Fruit fly (Drosophila melanogaster) whole organism, embryonic: ENCODE results near the gene IntS10.
A peak's percentile ranks its signal among the peaks of the same experiment; 100 is the strongest.

Experiments
- CG1024 ChIP-seq: fragments of 200-800 bp; sonication (Bioruptor generic); IDR thresholded peaks from 2 replicates; pipeline ENCODE4 v1.3.6; 2022; ENCODE audit warnings: missing biosample characterization, missing genetic modification characterization
- CG10543 ChIP-seq: fragments of 200-800 bp; sonication (Bioruptor generic); optimal IDR thresholded peaks from 3 replicates; lab custom pipeline; 2017; ENCODE audit warnings: missing biosample characterization, mild to moderate bottlenecking, missing genetic modification characterization, moderate library complexity
- CG12659 ChIP-seq: fragments of 200-800 bp; sonication (Bioruptor generic); optimal IDR thresholded peaks from 3 replicates; lab custom pipeline; 2017; ENCODE audit warnings: mild to moderate bottlenecking, missing biosample characterization, missing genetic modification reagents, missing genetic modification characterization
- CG14050 ChIP-seq: fragments of 200-800 bp; sonication (Bioruptor generic); IDR thresholded peaks from 3 replicates; pipeline ENCODE4 v1.3.6; 2022; ENCODE audit warnings: missing biosample characterization, missing genetic modification characterization
- CG14667 ChIP-seq: fragments of 200-800 bp; sonication (Bioruptor generic); IDR thresholded peaks from 2 replicates; pipeline ENCODE4 v1.3.6; 2022; ENCODE audit warnings: missing biosample characterization, missing genetic modification characterization
- CG14965 ChIP-seq: fragments of 200-800 bp; sonication (Bioruptor generic); optimal IDR thresholded peaks from 2 replicates; lab custom pipeline; 2016; ENCODE audit warnings: missing biosample characterization, missing genetic modification characterization, borderline replicate concordance
- CG15696 ChIP-seq: fragments of 200-800 bp; sonication (Bioruptor generic); optimal IDR thresholded peaks from 2 replicates; lab custom pipeline; 2019; ENCODE audit warnings: missing biosample characterization, mild to moderate bottlenecking, missing genetic modification characterization, moderate library complexity
- CG1602 ChIP-seq: fragments of 200-800 bp; sonication (Bioruptor generic); optimal IDR thresholded peaks from 3 replicates; lab custom pipeline; 2016; ENCODE audit warnings: missing biosample characterization, missing genetic modification characterization
- CG18764 ChIP-seq: fragments of 200-800 bp; sonication (Bioruptor generic); optimal IDR thresholded peaks from 3 replicates; lab custom pipeline; 2016; ENCODE audit warnings: missing biosample characterization, missing genetic modification characterization
- CG3281 ChIP-seq: fragments of 200-800 bp; sonication (Bioruptor generic); optimal IDR thresholded peaks from 3 replicates; lab custom pipeline; 2017; ENCODE audit warnings: missing biosample characterization, mild to moderate bottlenecking, missing genetic modification characterization
- CG34224 ChIP-seq: fragments of 200-800 bp; sonication (Bioruptor generic); IDR thresholded peaks from 3 replicates; pipeline ENCODE4 v1.3.6; 2022; ENCODE audit warnings: missing biosample characterization, missing genetic modification characterization; ENCODE audit not compliant: partially characterized antibody
- CG34422 ChIP-seq: fragments of 200-800 bp; sonication (Bioruptor generic); IDR thresholded peaks from 3 replicates; pipeline ENCODE4 v1.3.6; 2022; ENCODE audit warnings: missing biosample characterization, missing genetic modification characterization
- CG4854 ChIP-seq: fragments of 200-800 bp; sonication (Bioruptor generic); optimal IDR thresholded peaks from 2 replicates; lab custom pipeline; 2016; ENCODE audit warnings: missing biosample characterization, missing genetic modification characterization, inconsistent platforms
- CG6813 ChIP-seq: fragments of 200-800 bp; sonication (Bioruptor generic); optimal IDR thresholded peaks from 2 replicates; lab custom pipeline; 2017; ENCODE audit warnings: missing biosample characterization, missing genetic modification characterization, mild to moderate bottlenecking, moderate library complexity, missing genetic modification reagents
- CG7745 ChIP-seq: fragments of 200-800 bp; sonication (Bioruptor generic); optimal IDR thresholded peaks from 2 replicates; lab custom pipeline; 2018; ENCODE audit warnings: missing biosample characterization, mild to moderate bottlenecking, missing genetic modification characterization, moderate library complexity
- CG7786 ChIP-seq: fragments of 200-800 bp; sonication (Bioruptor generic); optimal IDR thresholded peaks from 2 replicates; lab custom pipeline; 2016; ENCODE audit warnings: missing biosample characterization, missing genetic modification characterization
- CG7987 ChIP-seq: fragments of 200-800 bp; sonication (Bioruptor generic); optimal IDR thresholded peaks from 2 replicates; lab custom pipeline; 2018; ENCODE audit warnings: missing biosample characterization, mild to moderate bottlenecking, missing genetic modification characterization, moderate library complexity
- CG8290 ChIP-seq, 3 experiments: fragments of 200-800 bp; sonication (Bioruptor generic); optimal IDR thresholded peaks; 2 replicates each; lab custom pipeline; 2016 to 2019; ENCODE audit warnings: missing biosample characterization in 3 of 3, missing genetic modification characterization in 3 of 3, mild to moderate bottlenecking in 2 of 3, moderate library complexity in 1 of 3
- CG9609 ChIP-seq: fragments of 200-800 bp; sonication (Bioruptor generic); optimal IDR thresholded peaks from 3 replicates; lab custom pipeline; 2016; ENCODE audit warnings: missing biosample characterization, missing genetic modification characterization
- CG9727 ChIP-seq: fragments of 200-800 bp; sonication (Bioruptor generic); optimal IDR thresholded peaks from 3 replicates; lab custom pipeline; 2017; ENCODE audit warnings: missing biosample characterization, mild to moderate bottlenecking, missing genetic modification characterization
- CHES-1-like ChIP-seq: fragments of 200-800 bp; sonication (Bioruptor generic); optimal IDR thresholded peaks from 2 replicates; lab custom pipeline; 2016; ENCODE audit warnings: missing biosample characterization, missing genetic modification characterization
- Deaf1 ChIP-seq: fragments of 200-800 bp; optimal IDR thresholded peaks from 3 replicates; lab custom pipeline; 2019; ENCODE audit warnings: missing biosample characterization, mild to moderate bottlenecking, missing genetic modification characterization, moderate library complexity
- Drgx ChIP-seq: fragments of 200-800 bp; sonication (Bioruptor generic); IDR thresholded peaks from 2 replicates; pipeline ENCODE4 v1.3.6; 2022; ENCODE audit warnings: missing biosample characterization, missing genetic modification characterization
- H15 ChIP-seq: fragments of 200-800 bp; sonication (Bioruptor generic); IDR thresholded peaks from 3 replicates; pipeline ENCODE4 v1.3.6; 2022; ENCODE audit warnings: missing biosample characterization, missing genetic modification characterization
- HLH54F ChIP-seq: fragments of 200-800 bp; sonication (Bioruptor generic); optimal IDR thresholded peaks from 3 replicates; lab custom pipeline; 2016; ENCODE audit warnings: missing biosample characterization, missing genetic modification characterization
- Hey ChIP-seq: fragments of 200-800 bp; sonication (Bioruptor generic); optimal IDR thresholded peaks from 3 replicates; lab custom pipeline; 2018; ENCODE audit warnings: missing biosample characterization, mild to moderate bottlenecking, missing genetic modification characterization
- Hr51 ChIP-seq, 2 experiments: fragments of 200-800 bp; sonication (Bioruptor generic); optimal IDR thresholded peaks; 2 replicates in 1 of 2; 3 replicates in 1 of 2; lab custom pipeline; 2016 to 2018; ENCODE audit warnings: missing biosample characterization in 2 of 2, missing genetic modification characterization in 2 of 2, mild to moderate bottlenecking in 1 of 2, moderate library complexity in 1 of 2
- Ptx1 ChIP-seq: fragments of 200-800 bp; sonication (Bioruptor generic); IDR thresholded peaks from 2 replicates; pipeline ENCODE4 v1.3.6; 2022; ENCODE audit warnings: missing biosample characterization, missing genetic modification characterization
- Ravus ChIP-seq: fragments of 200-800 bp; sonication (Bioruptor generic); IDR thresholded peaks from 2 replicates; pipeline ENCODE4 v1.3.6; 2022; ENCODE audit warnings: missing biosample characterization, missing genetic modification characterization
- TFAM ChIP-seq: fragments of 200-800 bp; sonication (Bioruptor generic); optimal IDR thresholded peaks from 2 replicates; lab custom pipeline; 2017; ENCODE audit warnings: missing biosample characterization, missing genetic modification characterization, inconsistent platforms
- Vsx1 ChIP-seq: fragments of 200-800 bp; sonication (Bioruptor generic); optimal IDR thresholded peaks from 2 replicates; lab custom pipeline; 2017; ENCODE audit warnings: missing biosample characterization, mild to moderate bottlenecking, missing genetic modification characterization, missing genetic modification reagents
- cato ChIP-seq: fragments of 200-800 bp; sonication (Bioruptor generic); optimal IDR thresholded peaks from 2 replicates; lab custom pipeline; 2016; ENCODE audit warnings: missing biosample characterization, missing genetic modification characterization, borderline replicate concordance
- chif ChIP-seq, 2 experiments: fragments of 200-800 bp; sonication (Bioruptor generic); optimal IDR thresholded peaks; 3 replicates each; lab custom pipeline; 2016; ENCODE audit warnings: missing biosample characterization in 2 of 2, missing genetic modification characterization in 2 of 2
- corto ChIP-seq: fragments of 200-800 bp; sonication (Bioruptor generic); optimal IDR thresholded peaks from 2 replicates; lab custom pipeline; 2016; ENCODE audit warnings: missing biosample characterization, mild to moderate bottlenecking, missing genetic modification characterization, moderate library complexity
- gce ChIP-seq: fragments of 200-800 bp; sonication (Bioruptor generic); IDR thresholded peaks from 3 replicates; pipeline ENCODE4 v1.3.6; 2022; ENCODE audit warnings: missing biosample characterization, missing genetic modification characterization
- hb ChIP-seq: fragments of 200-800 bp; sonication (Bioruptor generic); IDR thresholded peaks from 3 replicates; pipeline ENCODE4 v1.3.6; 2022; ENCODE audit warnings: missing biosample characterization, missing genetic modification characterization; ENCODE audit not compliant: partially characterized antibody
- lilli ChIP-seq: fragments of 200-800 bp; sonication (Bioruptor generic); optimal IDR thresholded peaks from 3 replicates; lab custom pipeline; 2016; ENCODE audit warnings: missing biosample characterization, missing genetic modification characterization
- lmd ChIP-seq: fragments of 200-800 bp; sonication (Bioruptor generic); IDR thresholded peaks from 2 replicates; pipeline ENCODE4 v1.3.6; 2022; ENCODE audit warnings: missing biosample characterization, missing genetic modification characterization
- onecut ChIP-seq: fragments of 200-800 bp; sonication (Bioruptor generic); IDR thresholded peaks from 2 replicates; pipeline ENCODE4 v1.3.6; 2022; ENCODE audit warnings: missing biosample characterization, missing genetic modification characterization
- pho ChIP-seq: fragments of 200-800 bp; sonication (Bioruptor generic); optimal IDR thresholded peaks from 2 replicates; lab custom pipeline; 2016; ENCODE audit warnings: missing biosample characterization, missing genetic modification characterization
- prd ChIP-seq, 3 experiments: fragments of >200 bp in 2 of 3; fragments of 200-800 bp in 1 of 3; sonication (Bioruptor generic) in 1 of 3; optimal IDR thresholded peaks in 2 of 3; IDR thresholded peaks in 1 of 3; 2 replicates in 2 of 3; 3 replicates in 1 of 3; pipeline versions ENCODE4 v1.3.6 to Lab custom; 2017 to 2022; ENCODE audit warnings: missing biosample characterization in 1 of 3, missing genetic modification characterization in 1 of 3
- pros ChIP-seq: fragments of 200-800 bp; sonication (Bioruptor generic); optimal IDR thresholded peaks from 3 replicates; lab custom pipeline; 2019; ENCODE audit warnings: missing biosample characterization, mild to moderate bottlenecking, missing genetic modification characterization, moderate library complexity
- pzg ChIP-seq: fragments of 200-800 bp; sonication (Bioruptor generic); optimal IDR thresholded peaks from 3 replicates; lab custom pipeline; 2018; ENCODE audit warnings: missing biosample characterization, mild to moderate bottlenecking, missing genetic modification characterization, moderate library complexity
- repo ChIP-seq: fragments of 200-800 bp; sonication (Bioruptor generic); optimal IDR thresholded peaks from 2 replicates; lab custom pipeline; 2016; ENCODE audit warnings: missing biosample characterization, missing genetic modification characterization
- ro ChIP-seq: fragments of 200-800 bp; sonication (Bioruptor generic); IDR thresholded peaks from 2 replicates; pipeline ENCODE4 v1.3.6; 2022; ENCODE audit warnings: missing biosample characterization, missing genetic modification characterization
- sima ChIP-seq: fragments of 200-800 bp; sonication (Bioruptor generic); optimal IDR thresholded peaks from 2 replicates; lab custom pipeline; 2016; ENCODE audit warnings: missing biosample characterization, missing genetic modification characterization
- twi ChIP-seq: fragments of 200-800 bp; optimal IDR thresholded peaks from 2 replicates; lab custom pipeline; 2019; ENCODE audit warnings: missing biosample characterization, mild to moderate bottlenecking, missing genetic modification characterization, moderate library complexity
- wek ChIP-seq: fragments of 200-800 bp; sonication (Bioruptor generic); optimal IDR thresholded peaks from 3 replicates; lab custom pipeline; 2018; ENCODE audit warnings: missing biosample characterization, mild to moderate bottlenecking, missing genetic modification characterization, moderate library complexity
- zf30C ChIP-seq: fragments of 200-800 bp; sonication (Bioruptor generic); optimal IDR thresholded peaks from 3 replicates; lab custom pipeline; 2018; ENCODE audit warnings: missing biosample characterization, mild to moderate bottlenecking, missing genetic modification characterization

Gene IntS10

dm6 chr3L:3806330-3806729 is at the start of gene IntS10, which contains the start of the genes CG32264 and ntc (continued):
- TF ChIP-seq CG14965 (GFP tag; lab: Kevin White, UChicago) (no peak), prd (optimal IDR thresholded peaks at IDR 0.05; lab: Kevin White, UChicago) (no peak), prd (GFP tag; IDR thresholded peaks at IDR 0.05; lab: Robert Waterston, UW) (peak; percentile 67), chif (GFP tag; optimal IDR thresholded peaks at IDR 0.05; lab: Kevin White, UChicago) (peak; percentile 73 to 77), CG34422 (GFP tag; lab: Robert Waterston, UW) (0 out of 3 replicates have a peak, but pooled peaks have one; percentile 47), Vsx1 (no peak), Hey (tag; lab: Kevin White, UChicago) (no peak), CG34224 (GFP tag; lab: Robert Waterston, UW) (peak; percentile 40; the same call in 2 of the 3 replicates), lilli (GFP tag; lab: Kevin White, UChicago) (peak; percentile 86), pho (GFP tag; lab: Kevin White, UChicago) (peak; percentile 87), CG7786 (GFP tag; lab: Kevin White, UChicago) (peak; percentile 78), Ptx1 (GFP tag; lab: Robert Waterston, UW) (peak; percentile 64; the same call in 1 of the 2 replicates), CG15696 (tag; lab: Kevin White, UChicago) (peak; percentile 48), zf30C (GFP tag; lab: Kevin White, UChicago) (no peak), CG9727 (peak; percentile 68), TFAM (GFP tag; lab: Kevin White, UChicago) (no peak), ro (GFP tag; lab: Robert Waterston, UW) (no peak), CG10543 (GFP tag; lab: Kevin White, UChicago) (peak; percentile 80), H15 (GFP tag; lab: Robert Waterston, UW) (no peak), CG18764 (peak; percentile 60), CG12659 (GFP tag; lab: Kevin White, UChicago) (peak; percentile 85), CG9609 (peak; percentile 79), lmd (GFP tag; lab: Robert Waterston, UW) (peak; percentile 51; the same call in 1 of the 2 replicates), wek (GFP tag; lab: Kevin White, UChicago) (no peak), CG4854 (peak; percentile 33), CHES-1-like (GFP tag; lab: Kevin White, UChicago) (peak; percentile 91), CG14667 (GFP tag; lab: Robert Waterston, UW) (no peak), onecut (GFP tag; lab: Robert Waterston, UW) (no peak), CG1602 (peak; percentile 58), pzg (GFP tag; lab: Kevin White, UChicago) (peak; percentile 67), sima (GFP tag; lab: Kevin White, UChicago) (peak; percentile 22), Deaf1 (peak; percentile 17), CG3281 (GFP tag; lab: Kevin White, UChicago) (peak; percentile 65), hb (GFP tag; lab: Robert Waterston, UW) (peak; percentile 50; the same call in 1 of the 3 replicates), corto (GFP tag; lab: Kevin White, UChicago) (no peak), Drgx (GFP tag; lab: Robert Waterston, UW) (no peak), CG14050 (GFP tag; lab: Robert Waterston, UW) (peak; percentile 29; the same call in 1 of the 3 replicates), CG7745 (no peak), twi (peak; percentile 58), Ravus (GFP tag; lab: Robert Waterston, UW) (no peak), gce (GFP tag; lab: Robert Waterston, UW) (no peak), CG6813 (GFP tag; lab: Kevin White, UChicago) (no peak), CG1024 (GFP tag; lab: Robert Waterston, UW) (0 out of 2 replicates have a peak, but pooled peaks have one; percentile 9), CG7987 (GFP tag; lab: Kevin White, UChicago) (no peak), cato (GFP tag; lab: Kevin White, UChicago) (peak; percentile 61), Hr51 (GFP tag; optimal IDR thresholded peaks at IDR 0.05; lab: Kevin White, UChicago) (peak in 1 of 2 experiments; percentile 73), HLH54F (GFP tag; lab: Kevin White, UChicago) (peak; percentile 84), pros (no peak), CG8290 (GFP tag; optimal IDR thresholded peaks at IDR 0.05; lab: Kevin White, UChicago) (peak; percentile 66), CG8290 (tag; optimal IDR thresholded peaks at IDR 0.05; lab: Kevin White, UChicago) (peak; percentile 16 to 50), repo (GFP tag; lab: Kevin White, UChicago) (peak; percentile 62)
